Worm (Caenorhabditis elegans): ENCODE measurements around the gene F37B4.15.

DNA sequence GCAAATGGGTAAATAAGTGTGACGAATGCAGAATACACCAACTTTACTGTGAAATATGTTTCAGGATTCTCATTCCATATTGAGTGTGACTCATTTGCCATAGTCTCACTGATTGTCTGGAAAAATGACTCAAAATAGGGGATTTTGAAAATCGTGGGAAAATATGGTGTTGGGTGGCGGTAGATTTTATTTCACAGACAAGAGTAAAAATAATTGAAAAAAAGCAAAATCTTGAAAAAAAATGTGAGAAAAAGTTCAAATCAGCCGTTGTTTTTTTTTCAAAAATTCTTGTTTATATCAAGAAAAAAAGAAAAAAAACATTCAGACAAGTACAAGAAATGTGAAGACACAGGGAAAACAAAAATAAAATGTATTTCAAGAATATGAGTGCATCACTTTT, 30.6 kb downstream of the F37B4.15 start, which contains the start of gene srh-38:
- TF ChIP-seq him-1 (tag; optimal IDR thresholded peaks at IDR 0.05) (no peak), W03F9.2 (tag; optimal IDR thresholded peaks at IDR 0.05) (no peak)
